Fruit fly (Drosophila melanogaster) whole organism: ENCODE data around the gene wls.

Experiments used
- psq ChIP-seq: fragments of >200 bp; optimal IDR thresholded peaks from 2 replicates; lab custom pipeline; 2017
- usp ChIP-seq: fragments of >200 bp; optimal IDR thresholded peaks from 2 replicates; lab custom pipeline; 2017; ENCODE audit warnings: missing biosample characterization, missing genetic modification characterization, mixed read lengths

DNA sequence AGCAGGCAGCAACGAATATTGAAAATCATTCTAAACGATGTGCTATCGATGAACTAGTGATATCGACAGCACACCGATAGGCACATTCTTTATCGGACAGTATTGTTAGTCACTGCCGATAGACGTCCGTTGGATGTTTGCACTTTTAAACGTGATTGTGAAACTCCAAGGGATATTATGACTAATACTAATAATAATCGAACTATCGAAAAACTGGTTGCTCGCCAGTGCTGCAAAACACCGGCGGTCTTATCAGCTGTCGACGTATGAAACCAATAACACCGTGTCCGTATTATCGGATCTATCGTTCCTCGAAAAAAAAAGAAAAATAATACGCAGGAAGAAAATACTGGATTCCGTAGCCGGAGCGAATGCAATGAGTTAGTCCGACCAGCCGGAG lies 41.1 kb upstream of the wls start, which contains the start of the genes Ube3a and CG7600:
- TF ChIP-seq psq (lab: Kevin White, UChicago) (no peak), usp (no peak)
